Fruit fly (Drosophila melanogaster) whole organism, pupa: ENCODE measurements around the gene CG32206.
A peak's percentile ranks its signal among the peaks of the same experiment; 100 is the strongest.

Experiments used
- CG15710 ChIP-seq: fragments of 200-800 bp; sonication (Bioruptor generic); optimal IDR thresholded peaks from 2 replicates; lab custom pipeline; 2018; ENCODE audit warnings: missing biosample characterization, mild to moderate bottlenecking, missing genetic modification characterization, moderate library complexity
- CG34367 ChIP-seq: fragments of 200-800 bp; sonication (Bioruptor generic); optimal IDR thresholded peaks from 2 replicates; lab custom pipeline; 2018; ENCODE audit warnings: missing biosample characterization, mild to moderate bottlenecking, missing genetic modification characterization
- CG8159 ChIP-seq: fragments of 200-800 bp; sonication (Bioruptor generic); optimal IDR thresholded peaks from 3 replicates; lab custom pipeline; 2018; ENCODE audit warnings: missing biosample characterization, mild to moderate bottlenecking, missing genetic modification characterization, moderate library complexity
- CG8301 ChIP-seq: fragments of 200-800 bp; sonication (Bioruptor generic); optimal IDR thresholded peaks from 2 replicates; lab custom pipeline; 2018; ENCODE audit warnings: missing biosample characterization, mild to moderate bottlenecking, missing genetic modification characterization
- D1 ChIP-seq: fragments of 200-800 bp; sonication (Bioruptor generic); optimal IDR thresholded peaks from 2 replicates; lab custom pipeline; 2018; ENCODE audit warnings: missing biosample characterization, mild to moderate bottlenecking, missing genetic modification characterization, moderate library complexity
- EcR ChIP-seq: fragments of 200-800 bp; sonication (Bioruptor generic); optimal IDR thresholded peaks from 3 replicates; lab custom pipeline; 2019; ENCODE audit warnings: missing biosample characterization, missing genetic modification characterization, mild to moderate bottlenecking, moderate library complexity, missing genetic modification reagents
- Pif1B ChIP-seq: fragments of 200-800 bp; sonication (Bioruptor generic); optimal IDR thresholded peaks from 3 replicates; lab custom pipeline; 2016; ENCODE audit warnings: missing biosample characterization, missing genetic modification characterization
- rn ChIP-seq: fragments of 200-800 bp; sonication (Bioruptor generic); IDR thresholded peaks from 2 replicates; pipeline ENCODE4 v1.3.6; 2022; ENCODE audit warnings: missing biosample characterization, missing genetic modification characterization

dm6 chr3L:19294613-19295299 lies 118.0 kb downstream of the CG32206 start:
- TF ChIP-seq CG8301: peak; percentile 55
- no peak for TF ChIP-seq CG15710
- TF ChIP-seq CG8159: no peak
- peak; percentile 32 for TF ChIP-seq Pif1B (GFP tag; lab: Kevin White, UChicago)
- TF ChIP-seq EcR (GFP tag; lab: Kevin White, UChicago): no peak
- no peak for TF ChIP-seq rn
- peak; percentile 36 for TF ChIP-seq D1 (tag; lab: Kevin White, UChicago)
- TF ChIP-seq CG34367 (tag; lab: Kevin White, UChicago): no peak
